Worm (Caenorhabditis elegans) whole organism, midembryonic: ENCODE measurements around the gene ntl-9.

Experiments used
- T22C8.4 ChIP-seq: fragments of 200-800 bp; sonication (Bioruptor generic); IDR thresholded peaks from 2 replicates; pipeline ENCODE4 v1.3.6; 2022; ENCODE audit warnings: missing genetic modification characterization, missing compliant biosample characterization
- klf-2 ChIP-seq: fragments of 200-800 bp; sonication (Bioruptor generic); conservative IDR thresholded peaks from 2 replicates; pipeline ENCODE4 v1.3.6; 2022; ENCODE audit warnings: missing genetic modification reagents, missing genetic modification characterization, missing compliant biosample characterization
- ref-1 ChIP-seq: fragments of 200-800 bp; sonication (Bioruptor generic); conservative IDR thresholded peaks from 2 replicates; pipeline ENCODE4 v1.3.6; 2022; ENCODE audit warnings: missing genetic modification reagents, missing genetic modification characterization, missing compliant biosample characterization
- ztf-29 ChIP-seq: fragments of 200-800 bp; sonication (Bioruptor generic); IDR thresholded peaks from 2 replicates; pipeline ENCODE4 v1.3.6; 2022; ENCODE audit warnings: missing genetic modification reagents, missing genetic modification characterization, missing compliant biosample characterization

ce11 chrIII:4962886-4963285 lies 18.6 kb downstream of the ntl-9 start, which contains the start of gene C27F2.9:
- no peak for TF ChIP-seq klf-2 (GFP tag; lab: Robert Waterston, UW)
- no peak for TF ChIP-seq ztf-29
- TF ChIP-seq T22C8.4 (GFP tag; lab: Robert Waterston, UW): 0 out of 2 replicates have a peak, but pooled peaks have one; percentile 27
- no peak for TF ChIP-seq ref-1 (GFP tag; lab: Robert Waterston, UW)
